Fruit fly (Drosophila melanogaster) whole organism, embryonic: Measurements from ENCODE around the gene CG43230.

Experiments
- Aef1 ChIP-seq: fragments of 200-800 bp; sonication (Bioruptor generic); IDR thresholded peaks from 3 replicates; pipeline ENCODE4 v1.3.6; 2022; ENCODE audit warnings: missing biosample characterization, missing genetic modification characterization
- Asciz ChIP-seq: fragments of 200-800 bp; sonication (Bioruptor generic); optimal IDR thresholded peaks from 2 replicates; lab custom pipeline; 2017; ENCODE audit warnings: missing biosample characterization, mild to moderate bottlenecking, missing genetic modification characterization, missing genetic modification reagents
- CG10147 ChIP-seq: fragments of 200-800 bp; sonication (Bioruptor generic); optimal IDR thresholded peaks from 2 replicates; lab custom pipeline; 2019; ENCODE audit warnings: missing biosample characterization, mild to moderate bottlenecking, missing genetic modification characterization, moderate library complexity
- CG10267 ChIP-seq: fragments of 200-800 bp; sonication (Bioruptor generic); optimal IDR thresholded peaks from 2 replicates; lab custom pipeline; 2018; ENCODE audit warnings: missing biosample characterization, mild to moderate bottlenecking, missing genetic modification characterization, moderate library complexity
- CG10462 ChIP-seq: fragments of 200-800 bp; sonication (Bioruptor generic); optimal IDR thresholded peaks from 2 replicates; lab custom pipeline; 2016; ENCODE audit warnings: missing biosample characterization, missing genetic modification characterization
- CG11247 ChIP-seq: fragments of 200-800 bp; sonication (Bioruptor generic); IDR thresholded peaks from 2 replicates; pipeline ENCODE4 v1.3.6; 2022; ENCODE audit warnings: missing biosample characterization, missing genetic modification characterization
- CG12299 ChIP-seq: fragments of 200-800 bp; sonication (Bioruptor generic); optimal IDR thresholded peaks from 2 replicates; lab custom pipeline; 2018; ENCODE audit warnings: missing biosample characterization, mild to moderate bottlenecking, missing genetic modification characterization
- CG14667 ChIP-seq: fragments of 200-800 bp; sonication (Bioruptor generic); IDR thresholded peaks from 2 replicates; pipeline ENCODE4 v1.3.6; 2022; ENCODE audit warnings: missing biosample characterization, missing genetic modification characterization
- CG16779 ChIP-seq: fragments of 200-800 bp; sonication (Bioruptor generic); IDR thresholded peaks from 2 replicates; pipeline ENCODE4 v1.3.6; 2022; ENCODE audit warnings: missing biosample characterization, missing genetic modification characterization
- CG17359 ChIP-seq: fragments of 200-800 bp; sonication (Bioruptor generic); optimal IDR thresholded peaks from 3 replicates; lab custom pipeline; 2018; ENCODE audit warnings: missing biosample characterization, mild to moderate bottlenecking, missing genetic modification characterization, moderate library complexity
- CG17385 ChIP-seq: fragments of 200-800 bp; sonication (Bioruptor generic); optimal IDR thresholded peaks from 3 replicates; lab custom pipeline; 2018; ENCODE audit warnings: missing biosample characterization, mild to moderate bottlenecking, missing genetic modification characterization
- CG18011 ChIP-seq: fragments of 200-800 bp; sonication (Bioruptor generic); optimal IDR thresholded peaks from 2 replicates; lab custom pipeline; 2017; ENCODE audit warnings: missing biosample characterization, missing genetic modification characterization, mild to moderate bottlenecking, moderate library complexity, missing genotype
- CG18262 ChIP-seq: fragments of 200-800 bp; optimal IDR thresholded peaks from 3 replicates; lab custom pipeline; 2019; ENCODE audit warnings: missing biosample characterization, mild to moderate bottlenecking, missing genetic modification characterization, moderate library complexity
- CG2116 ChIP-seq: fragments of 200-800 bp; sonication (Bioruptor generic); optimal IDR thresholded peaks from 3 replicates; lab custom pipeline; 2018; ENCODE audit warnings: missing biosample characterization, mild to moderate bottlenecking, missing genetic modification characterization
- CG2120 ChIP-seq: fragments of 200-800 bp; sonication (Bioruptor generic); optimal IDR thresholded peaks from 3 replicates; lab custom pipeline; 2016; ENCODE audit warnings: missing biosample characterization, missing genetic modification characterization
- CG2712 ChIP-seq: fragments of 200-800 bp; optimal IDR thresholded peaks from 3 replicates; lab custom pipeline; 2019; ENCODE audit warnings: missing biosample characterization, mild to moderate bottlenecking, missing genetic modification characterization, moderate library complexity
- CG32772 ChIP-seq: fragments of 200-800 bp; sonication (Bioruptor generic); IDR thresholded peaks from 2 replicates; pipeline ENCODE4 v1.3.6; 2022; ENCODE audit warnings: missing biosample characterization, missing genetic modification characterization
- CG3281 ChIP-seq: fragments of 200-800 bp; sonication (Bioruptor generic); optimal IDR thresholded peaks from 3 replicates; lab custom pipeline; 2017; ENCODE audit warnings: missing biosample characterization, mild to moderate bottlenecking, missing genetic modification characterization
- CG42726 ChIP-seq: fragments of 200-800 bp; sonication (Bioruptor generic); IDR thresholded peaks from 2 replicates; pipeline ENCODE4 v1.3.6; 2022; ENCODE audit warnings: missing biosample characterization, missing genetic modification characterization; ENCODE audit not compliant: partially characterized antibody
- CG4282 ChIP-seq: fragments of 200-800 bp; sonication (Bioruptor generic); optimal IDR thresholded peaks from 2 replicates; lab custom pipeline; 2016; ENCODE audit warnings: missing biosample characterization, missing genetic modification characterization
- CG7556 ChIP-seq: fragments of 200-800 bp; sonication (Bioruptor generic); optimal IDR thresholded peaks from 2 replicates; lab custom pipeline; 2017; ENCODE audit warnings: missing biosample characterization, mild to moderate bottlenecking, missing genetic modification characterization
- CG8281 ChIP-seq: fragments of 200-800 bp; sonication (Bioruptor generic); optimal IDR thresholded peaks from 2 replicates; lab custom pipeline; 2018; ENCODE audit warnings: missing biosample characterization, mild to moderate bottlenecking, missing genetic modification characterization, moderate library complexity
- CG9437 ChIP-seq: fragments of 200-800 bp; sonication (Bioruptor generic); optimal IDR thresholded peaks from 2 replicates; lab custom pipeline; 2018; ENCODE audit warnings: missing biosample characterization, mild to moderate bottlenecking, missing genetic modification characterization
- CG9727 ChIP-seq: fragments of 200-800 bp; sonication (Bioruptor generic); optimal IDR thresholded peaks from 3 replicates; lab custom pipeline; 2017; ENCODE audit warnings: missing biosample characterization, mild to moderate bottlenecking, missing genetic modification characterization
- Dref ChIP-seq: fragments of 200-800 bp; sonication (Bioruptor generic); IDR thresholded peaks from 2 replicates; pipeline ENCODE4 v1.3.6; 2022; ENCODE audit warnings: missing biosample characterization, missing genetic modification characterization
- Hr78 ChIP-seq, 2 experiments: fragments of 200-800 bp in 1 of 2; fragments of >200 bp in 1 of 2; sonication (Bioruptor generic) in 1 of 2; optimal IDR thresholded peaks; 2 replicates each; lab custom pipeline; 2017 to 2019; ENCODE audit warnings: missing biosample characterization in 2 of 2, missing genetic modification characterization in 2 of 2, mild to moderate bottlenecking in 1 of 2, moderate library complexity in 1 of 2
- Myb ChIP-seq: fragments of 200-800 bp; sonication (Bioruptor generic); optimal IDR thresholded peaks from 2 replicates; lab custom pipeline; 2016; ENCODE audit warnings: missing biosample characterization, missing genetic modification characterization
- Pdp1 ChIP-seq, 2 experiments: fragments of 200-800 bp; sonication (Bioruptor generic); optimal IDR thresholded peaks; 3 replicates each; lab custom pipeline; 2016; ENCODE audit warnings: missing biosample characterization in 2 of 2, missing genetic modification characterization in 2 of 2, mild to moderate bottlenecking in 1 of 2, moderate library complexity in 1 of 2
- Rfx ChIP-seq: fragments of 200-800 bp; sonication (Bioruptor generic); IDR thresholded peaks from 2 replicates; pipeline ENCODE4 v1.3.6; 2022; ENCODE audit warnings: missing biosample characterization, missing genetic modification characterization
- Side ChIP-seq: fragments of 200-800 bp; sonication (Bioruptor generic); optimal IDR thresholded peaks from 2 replicates; lab custom pipeline; 2016; ENCODE audit warnings: missing biosample characterization, missing genetic modification characterization
- abd-A ChIP-seq: fragments of 200-800 bp; sonication (Bioruptor generic); optimal IDR thresholded peaks from 3 replicates; lab custom pipeline; 2019; ENCODE audit warnings: missing biosample characterization, mild to moderate bottlenecking, missing genetic modification characterization, moderate library complexity
- ase ChIP-seq: fragments of 200-800 bp; sonication (Bioruptor generic); IDR thresholded peaks from 3 replicates; pipeline ENCODE4 v1.3.6; 2022; ENCODE audit warnings: missing biosample characterization, missing genetic modification characterization
- bsh ChIP-seq, 2 experiments: fragments of 200-800 bp; sonication (Bioruptor generic); optimal IDR thresholded peaks; 2 replicates each; lab custom pipeline; 2017 to 2018; ENCODE audit warnings: mild to moderate bottlenecking in 2 of 2, missing biosample characterization in 2 of 2, missing genetic modification characterization in 2 of 2, moderate library complexity in 1 of 2
- cwo ChIP-seq: fragments of 200-800 bp; sonication (Bioruptor generic); optimal IDR thresholded peaks from 3 replicates; lab custom pipeline; 2017; ENCODE audit warnings: missing biosample characterization, missing genetic modification characterization, mild to moderate bottlenecking, moderate library complexity, missing genetic modification reagents
- dpn ChIP-seq, 2 experiments: fragments of 200-800 bp; sonication (Bioruptor generic); optimal IDR thresholded peaks; 3 replicates each; lab custom pipeline; 2016; ENCODE audit warnings: missing biosample characterization in 2 of 2, missing genetic modification characterization in 2 of 2
- exex ChIP-seq: fragments of 200-800 bp; sonication (Bioruptor generic); optimal IDR thresholded peaks from 4 replicates; lab custom pipeline; 2018; ENCODE audit warnings: missing biosample characterization, mild to moderate bottlenecking, missing genetic modification characterization, moderate library complexity
- fd102C ChIP-seq: fragments of 200-800 bp; sonication (Bioruptor generic); optimal IDR thresholded peaks from 2 replicates; lab custom pipeline; 2018; ENCODE audit warnings: missing biosample characterization, mild to moderate bottlenecking, missing genetic modification characterization, moderate library complexity
- gro ChIP-seq: fragments of 200-800 bp; sonication (Bioruptor generic); optimal IDR thresholded peaks from 2 replicates; lab custom pipeline; 2016; ENCODE audit warnings: missing biosample characterization, missing genetic modification characterization
- ind ChIP-seq: fragments of 200-800 bp; sonication (Bioruptor generic); optimal IDR thresholded peaks from 3 replicates; lab custom pipeline; 2016; ENCODE audit warnings: missing biosample characterization, missing genetic modification characterization
- kay ChIP-seq: fragments of 200-800 bp; sonication (Bioruptor generic); optimal IDR thresholded peaks from 2 replicates; lab custom pipeline; 2016; ENCODE audit warnings: missing biosample characterization, missing genetic modification characterization
- lab ChIP-seq: fragments of 200-800 bp; sonication (Bioruptor generic); optimal IDR thresholded peaks from 3 replicates; lab custom pipeline; 2017; ENCODE audit warnings: missing biosample characterization, missing genetic modification characterization, mild to moderate bottlenecking, moderate library complexity, missing genetic modification reagents
- nerfin-1 ChIP-seq: fragments of 200-800 bp; sonication (Bioruptor generic); optimal IDR thresholded peaks from 3 replicates; lab custom pipeline; 2019; ENCODE audit warnings: missing biosample characterization, mild to moderate bottlenecking, missing genetic modification characterization, moderate library complexity
- nom ChIP-seq: fragments of 200-800 bp; sonication (Bioruptor generic); optimal IDR thresholded peaks from 2 replicates; lab custom pipeline; 2017; ENCODE audit warnings: missing biosample characterization, missing genetic modification characterization, mild to moderate bottlenecking, moderate library complexity, missing genetic modification reagents
- peb ChIP-seq: fragments of 200-800 bp; sonication (Bioruptor generic); IDR thresholded peaks from 2 replicates; pipeline ENCODE4 v1.3.6; 2022; ENCODE audit warnings: missing biosample characterization, missing genetic modification characterization
- slbo ChIP-seq: fragments of 200-800 bp; sonication (Bioruptor generic); IDR thresholded peaks from 2 replicates; pipeline ENCODE4 v1.3.6; 2022; ENCODE audit warnings: missing biosample characterization, missing genetic modification characterization
- sob ChIP-seq: fragments of 200-800 bp; sonication (Bioruptor generic); IDR thresholded peaks from 2 replicates; pipeline ENCODE4 v1.3.6; 2022; ENCODE audit warnings: missing biosample characterization, missing genetic modification characterization
- trh ChIP-seq: fragments of 200-800 bp; sonication (Bioruptor generic); optimal IDR thresholded peaks from 2 replicates; lab custom pipeline; 2016; ENCODE audit warnings: missing biosample characterization, missing genetic modification characterization
- unc-4 ChIP-seq: fragments of 200-800 bp; sonication (Bioruptor generic); IDR thresholded peaks from 2 replicates; pipeline ENCODE4 v1.3.6; 2022; ENCODE audit warnings: missing biosample characterization, missing genetic modification characterization; ENCODE audit not compliant: partially characterized antibody
- zfh1 ChIP-seq: fragments of 200-800 bp; sonication (Bioruptor generic); IDR thresholded peaks from 3 replicates; pipeline ENCODE4 v1.3.6; 2022; ENCODE audit warnings: missing biosample characterization, missing genetic modification characterization

The CG43230 gene

DNA sequence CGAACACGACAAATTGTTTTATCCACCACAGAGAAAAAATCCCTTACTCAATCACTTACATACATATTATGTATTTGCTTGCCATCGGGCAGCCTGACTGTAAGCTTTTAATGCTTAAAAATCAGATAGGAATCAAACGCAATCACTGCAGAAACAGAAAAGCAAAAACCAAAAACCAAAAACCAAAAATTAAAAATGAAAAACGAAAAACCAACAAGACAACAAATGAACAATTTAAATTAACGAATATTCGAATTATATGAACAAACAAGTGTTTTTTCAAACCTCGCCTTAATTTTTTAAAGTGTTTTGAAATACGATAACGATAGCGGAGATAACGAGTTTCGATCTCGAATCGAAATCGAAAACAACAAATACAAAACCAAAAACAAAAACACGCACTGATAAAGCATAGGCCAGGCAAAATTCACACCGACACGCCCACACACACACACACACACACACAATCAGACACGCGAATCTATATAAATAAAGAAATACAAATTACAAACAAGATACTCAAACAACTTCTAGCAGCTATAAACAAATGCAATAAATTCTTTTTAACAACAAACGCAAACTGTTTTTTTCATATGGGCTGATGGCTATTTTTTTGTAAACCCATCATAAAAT is 39.3 kb downstream of the CG43230 start (continued):
- TF ChIP-seq CG10267 (tag; lab: Kevin White, UChicago) (no peak), CG12299 (tag; lab: Kevin White, UChicago) (no peak), Side (GFP tag; lab: Kevin White, UChicago) (peak; percentile 52), exex (tag; lab: Kevin White, UChicago) (peak; percentile 48), CG17385 (GFP tag; lab: Kevin White, UChicago) (peak; percentile 63), CG42726 (GFP tag; lab: Robert Waterston, UW) (no peak), nom (GFP tag; lab: Kevin White, UChicago) (no peak), CG2120 (GFP tag; lab: Kevin White, UChicago) (peak; percentile 76), CG2712 (tag; lab: Kevin White, UChicago) (peak; percentile 57), abd-A (tag; lab: Kevin White, UChicago) (no peak), lab (GFP tag; lab: Kevin White, UChicago) (peak; percentile 71), CG2116 (GFP tag; lab: Kevin White, UChicago) (no peak), Hr78 (GFP tag; optimal IDR thresholded peaks at IDR 0.05; lab: Kevin White, UChicago) (no peak), CG16779 (GFP tag; lab: Robert Waterston, UW) (no peak), slbo (GFP tag; lab: Robert Waterston, UW) (peak; percentile 61), Pdp1 (GFP tag; optimal IDR thresholded peaks at IDR 0.05; lab: Kevin White, UChicago) (no peak), CG10147 (GFP tag; lab: Kevin White, UChicago) (no peak), Aef1 (GFP tag; lab: Robert Waterston, UW) (peak; percentile 70), Myb (GFP tag; lab: Kevin White, UChicago) (peak; percentile 52), Asciz (peak; percentile 37), dpn (GFP tag; optimal IDR thresholded peaks at IDR 0.05; lab: Kevin White, UChicago) (peak; percentile 43 to 50), CG32772 (no peak), CG10462 (no peak), CG3281 (GFP tag; lab: Kevin White, UChicago) (peak; percentile 46), Rfx (GFP tag; lab: Robert Waterston, UW) (peak; percentile 74), CG18262 (tag; lab: Kevin White, UChicago) (peak; percentile 60), bsh (GFP tag; optimal IDR thresholded peaks at IDR 0.05; lab: Kevin White, UChicago) (peak in 1 of 2 experiments; percentile 59), unc-4 (no peak), CG17359 (tag; lab: Kevin White, UChicago) (peak; percentile 34), trh (GFP tag; lab: Kevin White, UChicago) (no peak), zfh1 (peak; percentile 47; the same call in 1 of the 3 replicates), sob (peak; percentile 63; the same call in 1 of the 2 replicates), fd102C (GFP tag; lab: Kevin White, UChicago) (no peak), CG18011 (GFP tag; lab: Kevin White, UChicago) (peak; percentile 27), peb (GFP tag; lab: Robert Waterston, UW) (no peak), CG14667 (0 out of 2 replicates have a peak, but pooled peaks have one; percentile 23), nerfin-1 (peak; percentile 17), CG11247 (GFP tag; lab: Robert Waterston, UW) (no peak), ase (GFP tag; lab: Robert Waterston, UW) (peak; percentile 45; the same call in 1 of the 3 replicates), kay (peak; percentile 17), CG9727 (peak; percentile 54), ind (GFP tag; lab: Kevin White, UChicago) (peak; percentile 43), Dref (GFP tag; lab: Robert Waterston, UW) (no peak), CG4282 (peak; percentile 29), gro (GFP tag; lab: Kevin White, UChicago) (peak; percentile 54), CG7556 (GFP tag; lab: Kevin White, UChicago) (peak; percentile 45), CG8281 (tag; lab: Kevin White, UChicago) (peak; percentile 32), CG9437 (GFP tag; lab: Kevin White, UChicago) (peak; percentile 42), cwo (GFP tag; lab: Kevin White, UChicago) (peak; percentile 51)
